Fruit fly (Drosophila melanogaster) whole organism, embryonic: ENCODE results near the gene VhaM9.7-d.
A peak's percentile ranks its signal among the peaks of the same experiment; 100 is the strongest.

Source experiments
- Ada2b ChIP-seq: fragments of 200-800 bp; sonication (Bioruptor generic); IDR thresholded peaks from 2 replicates; pipeline ENCODE4 v1.3.6; 2022; ENCODE audit warnings: missing biosample characterization, missing genetic modification characterization
- Awh ChIP-seq: fragments of 200-800 bp; sonication (Bioruptor generic); IDR thresholded peaks from 2 replicates; pipeline ENCODE4, ENCODE4 v1.3.6; 2022; ENCODE audit warnings: missing biosample characterization, missing genetic modification characterization
- C15 ChIP-seq: fragments of 200-800 bp; sonication (Bioruptor generic); IDR thresholded peaks from 3 replicates; pipeline ENCODE4 v1.3.6; 2022; ENCODE audit warnings: missing biosample characterization, missing genetic modification characterization
- CG10321 ChIP-seq: fragments of 200-800 bp; sonication (Bioruptor generic); IDR thresholded peaks from 2 replicates; pipeline ENCODE4 v1.3.6; 2022; ENCODE audit warnings: missing biosample characterization, missing genetic modification characterization
- CG10462 ChIP-seq: fragments of 200-800 bp; sonication (Bioruptor generic); optimal IDR thresholded peaks from 2 replicates; lab custom pipeline; 2016; ENCODE audit warnings: missing biosample characterization, missing genetic modification characterization
- CG11398 ChIP-seq: fragments of 200-800 bp; sonication (Bioruptor generic); optimal IDR thresholded peaks from 2 replicates; lab custom pipeline; 2016; ENCODE audit warnings: missing biosample characterization, missing genetic modification characterization
- CG11504 ChIP-seq: fragments of 200-800 bp; sonication (Bioruptor generic); optimal IDR thresholded peaks from 3 replicates; lab custom pipeline; 2019; ENCODE audit warnings: missing biosample characterization, mild to moderate bottlenecking, missing genetic modification characterization, moderate library complexity
- CG12299 ChIP-seq: fragments of 200-800 bp; sonication (Bioruptor generic); optimal IDR thresholded peaks from 2 replicates; lab custom pipeline; 2018; ENCODE audit warnings: missing biosample characterization, mild to moderate bottlenecking, missing genetic modification characterization
- CG13287 ChIP-seq: fragments of 200-800 bp; sonication (Bioruptor generic); IDR thresholded peaks from 2 replicates; pipeline ENCODE4 v1.3.6; 2022; ENCODE audit warnings: missing biosample characterization, missing genetic modification characterization; ENCODE audit not compliant: partially characterized antibody
- CG13894 ChIP-seq: fragments of 200-800 bp; sonication (Bioruptor generic); optimal IDR thresholded peaks from 3 replicates; lab custom pipeline; 2018; ENCODE audit warnings: missing biosample characterization, mild to moderate bottlenecking, missing genetic modification characterization, moderate library complexity
- CG15011 ChIP-seq: fragments of 200-800 bp; sonication (Bioruptor generic); optimal IDR thresholded peaks from 3 replicates; lab custom pipeline; 2018; ENCODE audit warnings: missing biosample characterization, mild to moderate bottlenecking, missing genetic modification characterization
- CG17829 ChIP-seq: fragments of 200-800 bp; optimal IDR thresholded peaks from 2 replicates; lab custom pipeline; 2019; ENCODE audit warnings: missing biosample characterization, mild to moderate bottlenecking, missing genetic modification characterization, moderate library complexity
- CG1792 ChIP-seq: fragments of 200-800 bp; sonication (Bioruptor generic); optimal IDR thresholded peaks from 2 replicates; lab custom pipeline; 2016; ENCODE audit warnings: missing biosample characterization, missing genetic modification characterization
- CG18764 ChIP-seq: fragments of 200-800 bp; sonication (Bioruptor generic); optimal IDR thresholded peaks from 3 replicates; lab custom pipeline; 2016; ENCODE audit warnings: missing biosample characterization, missing genetic modification characterization
- CG2116 ChIP-seq: fragments of 200-800 bp; sonication (Bioruptor generic); optimal IDR thresholded peaks from 3 replicates; lab custom pipeline; 2018; ENCODE audit warnings: missing biosample characterization, mild to moderate bottlenecking, missing genetic modification characterization
- CG32532 ChIP-seq: fragments of 200-800 bp; sonication (Bioruptor generic); IDR thresholded peaks from 2 replicates; pipeline ENCODE4 v1.3.6; 2022; ENCODE audit warnings: missing biosample characterization, missing genetic modification characterization
- CG32767 ChIP-seq: fragments of 200-800 bp; sonication (Bioruptor generic); IDR thresholded peaks from 2 replicates; pipeline ENCODE4 v1.3.6; 2022; ENCODE audit warnings: missing biosample characterization, missing genetic modification characterization
- CG3838 ChIP-seq: fragments of 200-800 bp; sonication (Bioruptor generic); optimal IDR thresholded peaks from 3 replicates; lab custom pipeline; 2016; ENCODE audit warnings: missing biosample characterization, missing genetic modification characterization
- CG6654 ChIP-seq: fragments of 200-800 bp; sonication (Bioruptor generic); optimal IDR thresholded peaks from 2 replicates; lab custom pipeline; 2017; ENCODE audit warnings: missing biosample characterization, mild to moderate bottlenecking, missing genetic modification characterization
- CG6854 ChIP-seq: fragments of 200-800 bp; sonication (Bioruptor generic); optimal IDR thresholded peaks from 3 replicates; lab custom pipeline; 2017; ENCODE audit warnings: missing biosample characterization, mild to moderate bottlenecking, missing genetic modification characterization
- CG9609 ChIP-seq: fragments of 200-800 bp; sonication (Bioruptor generic); optimal IDR thresholded peaks from 3 replicates; lab custom pipeline; 2016; ENCODE audit warnings: missing biosample characterization, missing genetic modification characterization
- CG9797 ChIP-seq: fragments of 200-800 bp; sonication (Bioruptor generic); optimal IDR thresholded peaks from 3 replicates; lab custom pipeline; 2018; ENCODE audit warnings: missing biosample characterization, mild to moderate bottlenecking, missing genetic modification characterization
- Dip2 ChIP-seq: fragments of 200-800 bp; sonication (Bioruptor generic); IDR thresholded peaks from 2 replicates; pipeline ENCODE4 v1.3.6; 2022; ENCODE audit warnings: missing biosample characterization, missing genetic modification characterization
- Drgx ChIP-seq: fragments of 200-800 bp; sonication (Bioruptor generic); IDR thresholded peaks from 2 replicates; pipeline ENCODE4 v1.3.6; 2022; ENCODE audit warnings: missing biosample characterization, missing genetic modification characterization
- Eip74EF ChIP-seq, 2 experiments: fragments of 200-800 bp in 1 of 2; fragments of >200 bp in 1 of 2; sonication (Bioruptor generic) in 1 of 2; optimal IDR thresholded peaks; 2 replicates each; lab custom pipeline; 2017 to 2019; ENCODE audit warnings: missing biosample characterization in 2 of 2, missing genetic modification characterization in 2 of 2, mild to moderate bottlenecking in 1 of 2, moderate library complexity in 1 of 2
- HLH3B ChIP-seq: fragments of 200-800 bp; sonication (Bioruptor generic); IDR thresholded peaks from 2 replicates; pipeline ENCODE4 v1.3.6; 2022; ENCODE audit warnings: missing biosample characterization, missing genetic modification characterization
- HLH54F ChIP-seq: fragments of 200-800 bp; sonication (Bioruptor generic); optimal IDR thresholded peaks from 3 replicates; lab custom pipeline; 2016; ENCODE audit warnings: missing biosample characterization, missing genetic modification characterization
- Ptx1 ChIP-seq: fragments of 200-800 bp; sonication (Bioruptor generic); IDR thresholded peaks from 2 replicates; pipeline ENCODE4 v1.3.6; 2022; ENCODE audit warnings: missing biosample characterization, missing genetic modification characterization
- Sry-β ChIP-seq: fragments of 200-800 bp; sonication (Bioruptor generic); optimal IDR thresholded peaks from 2 replicates; lab custom pipeline; 2018; ENCODE audit warnings: missing biosample characterization, mild to moderate bottlenecking, missing genetic modification characterization, moderate library complexity
- TFAM ChIP-seq: fragments of 200-800 bp; sonication (Bioruptor generic); optimal IDR thresholded peaks from 2 replicates; lab custom pipeline; 2017; ENCODE audit warnings: missing biosample characterization, missing genetic modification characterization, inconsistent platforms
- ato ChIP-seq: fragments of 200-800 bp; sonication (Bioruptor generic); IDR thresholded peaks from 2 replicates; pipeline ENCODE4 v1.3.6; 2022; ENCODE audit warnings: missing biosample characterization, missing genetic modification characterization; ENCODE audit not compliant: partially characterized antibody
- az2 ChIP-seq: fragments of 200-800 bp; sonication (Bioruptor generic); optimal IDR thresholded peaks from 3 replicates; lab custom pipeline; 2016; ENCODE audit warnings: missing biosample characterization, missing genetic modification characterization
- bsh ChIP-seq, 2 experiments: fragments of 200-800 bp; sonication (Bioruptor generic); optimal IDR thresholded peaks; 2 replicates each; lab custom pipeline; 2017 to 2018; ENCODE audit warnings: mild to moderate bottlenecking in 2 of 2, missing biosample characterization in 2 of 2, missing genetic modification characterization in 2 of 2, moderate library complexity in 1 of 2
- cwo ChIP-seq: fragments of 200-800 bp; sonication (Bioruptor generic); optimal IDR thresholded peaks from 3 replicates; lab custom pipeline; 2017; ENCODE audit warnings: missing biosample characterization, missing genetic modification characterization, mild to moderate bottlenecking, moderate library complexity, missing genetic modification reagents
- en ChIP-seq: fragments of 200-800 bp; sonication (Bioruptor generic); optimal IDR thresholded peaks from 2 replicates; lab custom pipeline; 2016; ENCODE audit warnings: missing biosample characterization, missing genetic modification characterization
- eve ChIP-seq, 2 experiments: fragments of >200 bp; optimal IDR thresholded peaks; 2 replicates each; lab custom pipeline; 2017; ENCODE audit warnings: missing biosample characterization in 2 of 2, missing genetic modification characterization in 2 of 2
- fru ChIP-seq: fragments of >200 bp; optimal IDR thresholded peaks from 2 replicates; lab custom pipeline; 2017
- gfzf ChIP-seq: fragments of 200-800 bp; sonication (Bioruptor generic); optimal IDR thresholded peaks from 2 replicates; lab custom pipeline; 2016; ENCODE audit warnings: missing biosample characterization, mild to moderate bottlenecking, missing genetic modification characterization, moderate library complexity
- kah ChIP-seq: fragments of 200-800 bp; sonication (Bioruptor generic); optimal IDR thresholded peaks from 2 replicates; lab custom pipeline; 2018; ENCODE audit warnings: missing biosample characterization, mild to moderate bottlenecking, missing genetic modification characterization
- knrl ChIP-seq: fragments of 200-800 bp; sonication (Bioruptor generic); IDR thresholded peaks from 3 replicates; pipeline ENCODE4 v1.3.6; 2022; ENCODE audit warnings: missing biosample characterization, missing genetic modification characterization; ENCODE audit not compliant: partially characterized antibody
- lbe ChIP-seq: fragments of 200-800 bp; sonication (Bioruptor generic); optimal IDR thresholded peaks from 2 replicates; lab custom pipeline; 2016; ENCODE audit warnings: missing biosample characterization, mild to moderate bottlenecking, missing genetic modification characterization
- lmd ChIP-seq: fragments of 200-800 bp; sonication (Bioruptor generic); IDR thresholded peaks from 2 replicates; pipeline ENCODE4 v1.3.6; 2022; ENCODE audit warnings: missing biosample characterization, missing genetic modification characterization
- luna ChIP-seq: fragments of 200-800 bp; sonication (Bioruptor generic); optimal IDR thresholded peaks from 2 replicates; lab custom pipeline; 2016; ENCODE audit warnings: missing biosample characterization, missing genetic modification characterization
- mld ChIP-seq: fragments of 200-800 bp; sonication (Bioruptor generic); IDR thresholded peaks from 3 replicates; pipeline ENCODE4 v1.3.6; 2022; ENCODE audit warnings: missing biosample characterization, missing genetic modification characterization; ENCODE audit not compliant: partially characterized antibody
- peb ChIP-seq: fragments of 200-800 bp; sonication (Bioruptor generic); IDR thresholded peaks from 2 replicates; pipeline ENCODE4 v1.3.6; 2022; ENCODE audit warnings: missing biosample characterization, missing genetic modification characterization
- phol ChIP-seq: fragments of 200-800 bp; sonication (Bioruptor generic); optimal IDR thresholded peaks from 3 replicates; lab custom pipeline; 2018; ENCODE audit warnings: missing biosample characterization, mild to moderate bottlenecking, missing genetic modification characterization, moderate library complexity
- pum ChIP-seq: fragments of 200-800 bp; sonication (Bioruptor generic); optimal IDR thresholded peaks from 2 replicates; lab custom pipeline; 2016; ENCODE audit warnings: missing biosample characterization, missing genetic modification characterization
- sim ChIP-seq: fragments of 200-800 bp; sonication (Bioruptor generic); IDR thresholded peaks from 2 replicates; pipeline ENCODE4 v1.3.6; 2022; ENCODE audit warnings: missing biosample characterization, missing genetic modification characterization
- vfl ChIP-seq: fragments of 200-800 bp; sonication (Bioruptor generic); optimal IDR thresholded peaks from 2 replicates; lab custom pipeline; 2016; ENCODE audit warnings: missing biosample characterization, missing genetic modification characterization

VhaM9.7-d gene

dm6 chr3R:16986181-16987074 lies 11.4 kb downstream of the VhaM9.7-d start (continued):
- TF ChIP-seq kah (GFP tag; lab: Kevin White, UChicago) (peak; percentile 36), TFAM (GFP tag; lab: Kevin White, UChicago) (peak; percentile 30), sim (GFP tag; lab: Robert Waterston, UW) (peak; percentile 70), CG32767 (GFP tag; lab: Robert Waterston, UW) (peak; percentile 93), CG11398 (GFP tag; lab: Kevin White, UChicago) (peak; percentile 91), en (peak; percentile 81), CG18764 (GFP tag; lab: Kevin White, UChicago) (peak; percentile 66), CG10462 (GFP tag; lab: Kevin White, UChicago) (peak; percentile 69), Awh (GFP tag; lab: Robert Waterston, UW) (peak; percentile 92), HLH3B (GFP tag; lab: Robert Waterston, UW) (peak; percentile 88), Ada2b (GFP tag; lab: Robert Waterston, UW) (peak; percentile 95), CG1792 (GFP tag; lab: Kevin White, UChicago) (peak; percentile 94), CG9609 (GFP tag; lab: Kevin White, UChicago) (peak; percentile 92), Drgx (GFP tag; lab: Robert Waterston, UW) (peak; percentile 97), CG6854 (peak; percentile 84), CG6654 (GFP tag; lab: Kevin White, UChicago) (peak; percentile 52), lbe (GFP tag; lab: Kevin White, UChicago) (peak; percentile 76), Ptx1 (peak; percentile 94), phol (tag; lab: Kevin White, UChicago) (peak; percentile 77), knrl (GFP tag; lab: Robert Waterston, UW) (no peak), mld (no peak), C15 (GFP tag; lab: Robert Waterston, UW) (peak; percentile 90), luna (GFP tag; lab: Kevin White, UChicago) (peak; percentile 85), ato (GFP tag; lab: Robert Waterston, UW) (no peak), eve (GFP tag; optimal IDR thresholded peaks at IDR 0.05; lab: Kevin White, UChicago) (peak in 1 of 2 experiments; percentile 83), vfl (GFP tag; lab: Kevin White, UChicago) (peak; percentile 92), Eip74EF (GFP tag; optimal IDR thresholded peaks at IDR 0.05; lab: Kevin White, UChicago) (peak in 1 of 2 experiments; percentile 87), pum (peak; percentile 93), az2 (GFP tag; lab: Kevin White, UChicago) (peak; percentile 89), CG9797 (peak; percentile 12), CG10321 (GFP tag; lab: Robert Waterston, UW) (peak; percentile 80), peb (GFP tag; lab: Robert Waterston, UW) (peak; percentile 84), CG17829 (tag; lab: Kevin White, UChicago) (peak; percentile 73), CG12299 (peak; percentile 84), cwo (peak; percentile 97), gfzf (GFP tag; lab: Kevin White, UChicago) (peak; percentile 11), CG32532 (GFP tag; lab: Robert Waterston, UW) (peak; percentile 98), bsh (GFP tag; optimal IDR thresholded peaks at IDR 0.05; lab: Kevin White, UChicago) (peak; percentile 62 to 75), CG2116 (peak; percentile 36), CG11504 (peak; percentile 82), lmd (GFP tag; lab: Robert Waterston, UW) (peak; percentile 97), CG13894 (tag; lab: Kevin White, UChicago) (peak; percentile 95), Sry-β (GFP tag; lab: Kevin White, UChicago) (no peak), CG3838 (peak; percentile 86), Dip2 (peak; percentile 47; the same call in 1 of the 2 replicates), HLH54F (peak; percentile 97), fru (lab: Kevin White, UChicago) (no peak), CG13287 (GFP tag; lab: Robert Waterston, UW) (peak; percentile 20; the same call in 1 of the 2 replicates), CG15011 (GFP tag; lab: Kevin White, UChicago) (peak; percentile 87)
